Worm (Caenorhabditis elegans) whole organism, L1 larva: ENCODE measurements around the gene F56D2.5.

Source experiments
- C16A3.4 ChIP-seq: fragments of 150-350 bp; optimal IDR thresholded peaks from 2 replicates; lab custom pipeline; 2014; ENCODE audit warnings: missing biosample characterization, missing genetic modification characterization
- alr-1 ChIP-seq: fragments of 200-800 bp; sonication (Bioruptor generic); optimal IDR thresholded peaks from 2 replicates; lab custom pipeline; 2018; ENCODE audit warnings: borderline replicate concordance, mild to moderate bottlenecking, missing genetic modification characterization, missing compliant biosample characterization
- ceh-63 ChIP-seq: fragments of 200-800 bp; sonication (Bioruptor generic); optimal IDR thresholded peaks from 2 replicates; lab custom pipeline; 2018; ENCODE audit warnings: mild to moderate bottlenecking, missing genetic modification characterization, missing compliant biosample characterization
- elt-3 ChIP-seq, 6 experiments: fragments of 150-350 bp in 1 of 6; sonication (generic microtip); optimal IDR thresholded peaks; 2 replicates each; lab custom pipeline; 2017 to 2018; ENCODE audit warnings: missing biosample characterization in 6 of 6, missing genetic modification characterization in 6 of 6, inconsistent platforms in 1 of 6
- nhr-237 ChIP-seq: fragments of 150-350 bp; optimal IDR thresholded peaks from 2 replicates; lab custom pipeline; 2014; ENCODE audit warnings: missing biosample characterization, missing genetic modification characterization
- pag-3 ChIP-seq: sonication (generic microtip); optimal IDR thresholded peaks from 2 replicates; lab custom pipeline; 2017; ENCODE audit warnings: missing genetic modification characterization, mild to moderate bottlenecking, missing compliant biosample characterization, antibody characterized with exemption, borderline replicate concordance; ENCODE audit not compliant: insufficient read depth
- pqm-1 ChIP-seq: sonication (generic microtip); optimal IDR thresholded peaks from 3 replicates; lab custom pipeline; 2017; ENCODE audit warnings: missing biosample characterization, missing genetic modification characterization
- skn-1 ChIP-seq: fragments of 150-350 bp; optimal IDR thresholded peaks from 2 replicates; lab custom pipeline; 2014; ENCODE audit warnings: missing biosample characterization, missing genetic modification characterization
- snpc-4 ChIP-seq: fragments of 150-350 bp; optimal IDR thresholded peaks from 2 replicates; lab custom pipeline; 2014; ENCODE audit warnings: missing biosample characterization, missing genetic modification characterization
- tlp-1 ChIP-seq: fragments of 150-350 bp; optimal IDR thresholded peaks from 2 replicates; lab custom pipeline; 2014; ENCODE audit warnings: missing biosample characterization, missing genetic modification characterization
- unc-62 ChIP-seq: fragments of 150-350 bp; optimal IDR thresholded peaks from 2 replicates; lab custom pipeline; 2014; ENCODE audit warnings: missing biosample characterization, missing genetic modification reagents, missing genetic modification characterization
- xbp-1 ChIP-seq: sonication (generic microtip); optimal IDR thresholded peaks from 2 replicates; lab custom pipeline; 2016; ENCODE audit warnings: missing genetic modification characterization, missing compliant biosample characterization
- ztf-11 ChIP-seq, 2 experiments: sonication (generic microtip); optimal IDR thresholded peaks; 2 replicates each; lab custom pipeline; 2016 to 2017; ENCODE audit warnings: missing genetic modification characterization in 2 of 2, missing biosample characterization in 1 of 2, missing compliant biosample characterization in 1 of 2

DNA sequence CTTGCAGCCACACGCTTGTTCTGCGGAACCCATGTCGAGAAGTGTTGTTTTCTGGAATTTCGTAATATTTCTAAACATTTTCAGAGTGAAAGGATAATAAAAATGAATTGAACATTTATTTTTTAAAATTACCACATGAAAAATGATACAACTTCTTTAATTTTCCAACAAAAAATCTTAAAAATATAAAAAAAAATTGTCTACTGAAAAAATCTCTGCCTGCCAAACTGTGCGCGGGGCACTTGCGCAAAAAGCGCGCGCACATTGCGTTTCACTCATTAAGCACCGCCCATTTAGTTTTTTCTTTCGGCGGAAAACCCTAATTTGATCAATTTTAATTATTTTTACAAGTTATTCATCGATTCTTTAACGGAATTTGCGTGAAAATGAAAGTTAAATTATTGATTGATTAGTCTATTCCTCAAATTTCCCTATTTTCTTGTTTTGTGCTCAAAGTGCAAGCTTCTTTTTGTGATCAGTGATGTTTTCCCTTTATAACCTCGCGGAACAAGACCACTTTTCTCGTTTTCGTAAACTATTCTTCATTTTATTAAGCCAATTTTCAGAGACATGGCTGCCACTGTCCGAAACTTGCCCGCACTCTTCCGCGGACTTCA is 26.2 kb downstream of the F56D2.5 start, which contains the start of the genes nmad-1 and hach-1:
- TF ChIP-seq ceh-63 (GFP tag; lab: Kevin White, UChicago) (no peak), skn-1 (tag; lab: Kevin White, UChicago) (peak; percentile 52), elt-3 (tag; optimal IDR thresholded peaks at IDR 0.05; lab: Kevin White, UChicago) (peak in 1 of 6 experiments; percentile 61), alr-1 (tag; lab: Kevin White, UChicago) (no peak), xbp-1 (peak; percentile 82), C16A3.4 (tag; lab: Kevin White, UChicago) (peak; percentile 77), unc-62 (GFP tag; lab: Kevin White, UChicago) (no peak), pag-3 (tag; lab: Kevin White, UChicago) (no peak), nhr-237 (tag; lab: Kevin White, UChicago) (no peak), pqm-1 (tag; lab: Kevin White, UChicago) (no peak), tlp-1 (tag; lab: Kevin White, UChicago) (no peak), snpc-4 (peak; percentile 75), ztf-11 (tag; optimal IDR thresholded peaks at IDR 0.05; lab: Kevin White, UChicago) (peak in 1 of 2 experiments; percentile 76)
